Worm (Caenorhabditis elegans) whole organism, L1 larva: Measurements from ENCODE around the gene acs-5.

Source experiments
- C34B4.2 ChIP-seq: sonication (generic microtip); optimal IDR thresholded peaks from 2 replicates; lab custom pipeline; 2017; ENCODE audit warnings: mild to moderate bottlenecking, missing genetic modification characterization, missing compliant biosample characterization
- F16B12.6 ChIP-seq: fragments of 150-350 bp; optimal IDR thresholded peaks from 2 replicates; lab custom pipeline; 2014; ENCODE audit warnings: missing biosample characterization, missing genetic modification characterization
- aha-1 ChIP-seq: fragments of 150-350 bp; optimal IDR thresholded peaks from 2 replicates; lab custom pipeline; 2014; ENCODE audit warnings: missing biosample characterization, missing genetic modification characterization
- aly-2 ChIP-seq: fragments of 150-350 bp; optimal IDR thresholded peaks from 2 replicates; lab custom pipeline; 2014; ENCODE audit warnings: missing biosample characterization, missing genetic modification characterization
- blmp-1 ChIP-seq: fragments of 150-350 bp; optimal IDR thresholded peaks from 2 replicates; lab custom pipeline; 2014; ENCODE audit warnings: missing biosample characterization, missing genetic modification characterization
- ceh-8 ChIP-seq: fragments of 200-800 bp; sonication (Bioruptor generic); optimal IDR thresholded peaks from 2 replicates; lab custom pipeline; 2018; ENCODE audit warnings: mild to moderate bottlenecking, missing genetic modification characterization, moderate library complexity, missing compliant biosample characterization
- ceh-88 ChIP-seq: fragments of 200-800 bp; sonication (Bioruptor generic); IDR thresholded peaks from 2 replicates; pipeline ENCODE4 v1.3.6; 2022; ENCODE audit warnings: missing genetic modification characterization, missing compliant biosample characterization
- ceh-90 ChIP-seq: sonication (generic microtip); optimal IDR thresholded peaks from 2 replicates; lab custom pipeline; 2016; ENCODE audit warnings: missing genetic modification characterization, missing compliant biosample characterization
- ces-1 ChIP-seq: fragments of 150-350 bp; optimal IDR thresholded peaks from 2 replicates; lab custom pipeline; 2014; ENCODE audit warnings: missing biosample characterization, missing genetic modification reagents, missing genetic modification characterization
- dpl-1 ChIP-seq, 3 experiments: fragments of 150-350 bp in 2 of 3; sonication (generic microtip) in 1 of 3; optimal IDR thresholded peaks; 2 replicates each; lab custom pipeline; 2014 to 2017; ENCODE audit warnings: missing biosample characterization in 3 of 3, missing genetic modification characterization in 3 of 3, missing genetic modification reagents in 3 of 3
- efl-1 ChIP-seq, 4 experiments: fragments of 150-350 bp; optimal IDR thresholded peaks in 3 of 4; peaks in 1 of 4; 1 replicate in 1 of 4; 2 replicates in 3 of 4; lab custom pipeline; 2014; ENCODE audit warnings: missing biosample characterization in 2 of 4, missing genetic modification characterization in 2 of 4, missing genetic modification reagents in 2 of 4
- elt-2 ChIP-seq: sonication (generic microtip); optimal IDR thresholded peaks from 2 replicates; lab custom pipeline; 2016; ENCODE audit warnings: missing genetic modification characterization, mild to moderate bottlenecking, inconsistent platforms, missing compliant biosample characterization, missing genetic modification reagents
- elt-3 ChIP-seq, 6 experiments: fragments of 150-350 bp in 1 of 6; sonication (generic microtip); optimal IDR thresholded peaks; 2 replicates each; lab custom pipeline; 2017 to 2018; ENCODE audit warnings: missing biosample characterization in 6 of 6, missing genetic modification characterization in 6 of 6, inconsistent platforms in 1 of 6
- fkh-10 ChIP-seq: sonication (generic microtip); optimal IDR thresholded peaks from 2 replicates; lab custom pipeline; 2017; ENCODE audit warnings: missing biosample characterization, missing genetic modification reagents, missing genetic modification characterization
- fkh-8 ChIP-seq: sonication (generic microtip); optimal IDR thresholded peaks from 2 replicates; lab custom pipeline; 2016; ENCODE audit warnings: mild to moderate bottlenecking, missing genetic modification characterization, missing compliant biosample characterization
- grh-1 ChIP-seq: fragments of 200-800 bp; sonication (Bioruptor generic); IDR thresholded peaks from 2 replicates; pipeline ENCODE4 v1.3.6; 2022; ENCODE audit warnings: missing genetic modification reagents, missing genetic modification characterization, missing compliant biosample characterization
- hlh-17 ChIP-seq: fragments of 200-800 bp; sonication (Bioruptor generic); optimal IDR thresholded peaks from 2 replicates; lab custom pipeline; 2018; ENCODE audit warnings: missing genetic modification characterization, mild to moderate bottlenecking, missing compliant biosample characterization, moderate library complexity, borderline replicate concordance
- irx-1 ChIP-seq: sonication (generic microtip); optimal IDR thresholded peaks from 2 replicates; lab custom pipeline; 2016; ENCODE audit warnings: missing genetic modification characterization, missing compliant biosample characterization
- isw-1 ChIP-seq: fragments of 200-800 bp; sonication (Bioruptor generic); IDR thresholded peaks from 2 replicates; pipeline ENCODE4 v1.3.6; 2022; ENCODE audit warnings: missing genetic modification characterization, missing compliant biosample characterization
- jun-1 ChIP-seq: fragments of 150-350 bp; optimal IDR thresholded peaks from 2 replicates; lab custom pipeline; 2014; ENCODE audit warnings: missing biosample characterization, missing genetic modification reagents, missing genetic modification characterization
- lin-14 ChIP-seq: fragments of 200-800 bp; sonication (Bioruptor generic); optimal IDR thresholded peaks from 2 replicates; lab custom pipeline; 2018; ENCODE audit warnings: mild to moderate bottlenecking, missing genetic modification characterization, moderate library complexity, missing compliant biosample characterization
- lin-15B ChIP-seq: fragments of 150-350 bp; sonication (generic microtip); optimal IDR thresholded peaks from 3 replicates; lab custom pipeline; 2014; ENCODE audit warnings: missing biosample characterization, missing genetic modification characterization
- lin-35 ChIP-seq, 2 experiments: fragments of 150-350 bp; optimal IDR thresholded peaks; 2 replicates each; lab custom pipeline; 2014; ENCODE audit warnings: missing biosample characterization in 2 of 2, missing genetic modification characterization in 2 of 2, missing genetic modification reagents in 2 of 2
- lir-3 ChIP-seq: sonication (generic microtip); optimal IDR thresholded peaks from 2 replicates; lab custom pipeline; 2016; ENCODE audit warnings: mild to moderate bottlenecking, missing genetic modification characterization, moderate library complexity, missing compliant biosample characterization; ENCODE audit not compliant: poor library complexity
- lsy-2 ChIP-seq, 2 experiments: fragments of 150-350 bp; optimal IDR thresholded peaks; 2 replicates each; lab custom pipeline; 2014; ENCODE audit warnings: missing biosample characterization in 2 of 2, missing genetic modification characterization in 2 of 2
- nhr-20 ChIP-seq: sonication (generic microtip); optimal IDR thresholded peaks from 2 replicates; lab custom pipeline; 2016; ENCODE audit warnings: mild to moderate bottlenecking, missing genetic modification characterization, missing compliant biosample characterization
- nhr-71 ChIP-seq: sonication (generic microtip); optimal IDR thresholded peaks from 2 replicates; lab custom pipeline; 2016; ENCODE audit warnings: mild to moderate bottlenecking, missing genetic modification characterization, moderate library complexity, missing compliant biosample characterization
- nhr-77 ChIP-seq: fragments of 150-350 bp; optimal IDR thresholded peaks from 2 replicates; lab custom pipeline; 2014; ENCODE audit warnings: missing biosample characterization, missing genetic modification characterization
- nhr-84 ChIP-seq: sonication (generic microtip); optimal IDR thresholded peaks from 2 replicates; lab custom pipeline; 2017; ENCODE audit warnings: missing biosample characterization, missing genetic modification characterization
- nhr-85 ChIP-seq: sonication (generic microtip); peaks from one replicate; lab custom pipeline; 2016; ENCODE audit warnings: missing genetic modification characterization, inconsistent platforms, missing compliant biosample characterization
- nhr-90 ChIP-seq: sonication (generic microtip); optimal IDR thresholded peaks from 2 replicates; lab custom pipeline; 2016; ENCODE audit warnings: mild to moderate bottlenecking, missing genetic modification characterization, missing compliant biosample characterization; ENCODE audit not compliant: poor library complexity
- skn-1 ChIP-seq: fragments of 150-350 bp; optimal IDR thresholded peaks from 2 replicates; lab custom pipeline; 2014; ENCODE audit warnings: missing biosample characterization, missing genetic modification characterization
- snu-23 ChIP-seq: sonication (generic microtip); optimal IDR thresholded peaks from 2 replicates; lab custom pipeline; 2016; ENCODE audit warnings: missing genetic modification characterization, missing compliant biosample characterization
- sox-4 ChIP-seq: sonication (generic microtip); optimal IDR thresholded peaks from 2 replicates; lab custom pipeline; 2016; ENCODE audit warnings: missing genetic modification characterization, missing compliant biosample characterization
- swsn-7 ChIP-seq: sonication (generic microtip); optimal IDR thresholded peaks from 2 replicates; lab custom pipeline; 2016; ENCODE audit warnings: missing genetic modification characterization, missing compliant biosample characterization
- xbp-1 ChIP-seq: sonication (generic microtip); optimal IDR thresholded peaks from 2 replicates; lab custom pipeline; 2016; ENCODE audit warnings: missing genetic modification characterization, missing compliant biosample characterization
- zag-1 ChIP-seq: fragments of 150-350 bp; optimal IDR thresholded peaks from 2 replicates; lab custom pipeline; 2014; ENCODE audit warnings: missing biosample characterization, missing genetic modification characterization
- zip-4 ChIP-seq: fragments of 200-800 bp; sonication (Bioruptor generic); optimal IDR thresholded peaks from 2 replicates; lab custom pipeline; 2018; ENCODE audit warnings: mild to moderate bottlenecking, missing genetic modification characterization, moderate library complexity, missing compliant biosample characterization

acs-5 gene

ce11 chrIII:13540791-13541190 lies 2.5 kb downstream of the acs-5 start:
- TF ChIP-seq nhr-84 (tag; lab: Kevin White, UChicago) (no peak), nhr-85 (tag; lab: Kevin White, UChicago) (no peak), ceh-88 (GFP tag; lab: Robert Waterston, UW) (no peak), xbp-1 (no peak)

- no peak for TF ChIP-seq lir-3 (tag; lab: Kevin White, UChicago)
- TF ChIP-seq efl-1 (optimal IDR thresholded peaks at IDR 0.05; lab: Kevin White, UChicago) = no peak
- TF ChIP-seq efl-1 (GFP tag; optimal IDR thresholded peaks at IDR 0.05 in 1 of 2; lab: Kevin White, UChicago) = peak in 1 of 2 experiments; percentile 39
- TF ChIP-seq nhr-77 (tag; lab: Kevin White, UChicago) = no peak
- no peak for TF ChIP-seq fkh-10 (GFP tag; lab: Kevin White, UChicago)
These were observed 7.5 kb downstream of the acs-5 start for ce11 chrIII:13535735-13536390.

ce11 chrIII:13534704-13535103 lies 8.6 kb downstream of the acs-5 start:
- TF ChIP-seq F16B12.6 (no peak), elt-3 (tag; optimal IDR thresholded peaks at IDR 0.05; lab: Kevin White, UChicago) (peak in 1 of 6 experiments; percentile 43), ceh-90 (tag; lab: Kevin White, UChicago) (no peak), zag-1 (tag; lab: Kevin White, UChicago) (no peak), nhr-85 (tag; lab: Kevin White, UChicago) (peak; percentile 82), lin-14 (GFP tag; lab: Kevin White, UChicago) (peak; percentile 67), nhr-20 (tag; lab: Kevin White, UChicago) (peak; percentile 30), aha-1 (no peak), grh-1 (GFP tag; lab: Robert Waterston, UW) (peak; percentile 66), aly-2 (no peak), hlh-17 (no peak), nhr-71 (peak; percentile 33), efl-1 (optimal IDR thresholded peaks at IDR 0.05; lab: Kevin White, UChicago) (peak; percentile 12 to 34), efl-1 (GFP tag; optimal IDR thresholded peaks at IDR 0.05 in 1 of 2; lab: Kevin White, UChicago) (no peak), lsy-2 (tag; optimal IDR thresholded peaks at IDR 0.05; lab: Kevin White, UChicago) (peak in 1 of 2 experiments; percentile 41), snu-23 (GFP tag; lab: Kevin White, UChicago) (peak; percentile 53), ces-1 (GFP tag; lab: Kevin White, UChicago) (no peak), swsn-7 (tag; lab: Kevin White, UChicago) (no peak), lin-35 (GFP tag; optimal IDR thresholded peaks at IDR 0.05; lab: Kevin White, UChicago) (peak in 1 of 2 experiments; percentile 30), zip-4 (no peak), elt-2 (no peak), isw-1 (GFP tag; lab: Robert Waterston, UW) (no peak), blmp-1 (tag; lab: Kevin White, UChicago) (peak; percentile 49), jun-1 (tag; lab: Kevin White, UChicago) (no peak), lin-15B (tag; lab: Kevin White, UChicago) (no peak), irx-1 (no peak), dpl-1 (GFP tag; optimal IDR thresholded peaks at IDR 0.05; lab: Kevin White, UChicago) (peak in 1 of 3 experiments; percentile 22), C34B4.2 (no peak)
- TF ChIP-seq, all 84 proteins: peak for 12

ce11 chrIII:13530838-13531237 lies 12.5 kb downstream of the acs-5 start:
- TF ChIP-seq sox-4 (tag; lab: Kevin White, UChicago) = no peak
- TF ChIP-seq nhr-90 = no peak
- no peak for TF ChIP-seq fkh-8
- TF ChIP-seq ceh-8 (GFP tag; lab: Kevin White, UChicago) = no peak
- TF ChIP-seq skn-1 = no peak
- TF ChIP-seq grh-1 (GFP tag; lab: Robert Waterston, UW) = no peak
- TF ChIP-seq aha-1 = no peak
- TF ChIP-seq snu-23 (GFP tag; lab: Kevin White, UChicago) = no peak
